Worm (Caenorhabditis elegans): ENCODE measurements around the gene F55C5.17.

F55C5.17 gene

ce11 chrV:12301985-12302591 is at the start of gene F55C5.17, which contains the start of gene frm-7:
Gene F55C5.17 (plus strand): TSS chrV:12302541.
Gene frm-7 (plus strand): TSS chrV:12302484.
- peak; percentile 31 for TF ChIP-seq crh-2 (tag; optimal IDR thresholded peaks at IDR 0.05)
- no peak for TF ChIP-seq lsy-2 (tag; optimal IDR thresholded peaks at IDR 0.05)
- no peak for TF ChIP-seq ama-1 (optimal IDR thresholded peaks at IDR 0.05)
- TF ChIP-seq zag-1 (tag; optimal IDR thresholded peaks at IDR 0.05) = no peak
- no peak for TF ChIP-seq nhr-6 (tag; optimal IDR thresholded peaks at IDR 0.05)
- peak; percentile 13 for TF ChIP-seq sma-3 (GFP tag; optimal IDR thresholded peaks at IDR 0.05)
- TF ChIP-seq fos-1 (tag; optimal IDR thresholded peaks at IDR 0.05) = peak; percentile 49

ce11 chrV:12255343-12255742 is 47.0 kb upstream of the F55C5.17 start, which contains the start of gene T04H1.12:
Gene T04H1.12 (plus strand): TSS chrV:12255643.
- TF ChIP-seq ZK546.5 (tag; optimal IDR thresholded peaks at IDR 0.05) (no peak), elt-3 (tag; optimal IDR thresholded peaks at IDR 0.05) (no peak), lin-11 (tag; optimal IDR thresholded peaks at IDR 0.05) (no peak), crh-2 (tag; optimal IDR thresholded peaks at IDR 0.05) (no peak), ztf-11 (tag; optimal IDR thresholded peaks at IDR 0.05) (no peak), ceh-16 (tag; optimal IDR thresholded peaks at IDR 0.05) (no peak), nhr-12 (tag; optimal IDR thresholded peaks at IDR 0.05) (no peak), ceh-82 (tag; optimal IDR thresholded peaks at IDR 0.05) (no peak), zag-1 (tag; optimal IDR thresholded peaks at IDR 0.05) (no peak), egl-27 (tag; optimal IDR thresholded peaks at IDR 0.05) (no peak)

ce11 chrV:12256398-12256797 is 45.9 kb upstream of the F55C5.17 start, which contains the start of gene ugt-55:
Gene ugt-55 (plus strand): TSS chrV:12256698.
- TF ChIP-seq lin-13 (GFP tag; optimal IDR thresholded peaks at IDR 0.05) = no peak
- TF ChIP-seq ztf-1 (GFP tag; conservative IDR thresholded peaks at IDR 0.05) = no peak
- no peak for TF ChIP-seq nhr-129 (tag; optimal IDR thresholded peaks at IDR 0.05)
- no peak for TF ChIP-seq Y55F3AM.14 (GFP tag; optimal IDR thresholded peaks at IDR 0.05)
- TF ChIP-seq lsy-2 (tag; optimal IDR thresholded peaks at IDR 0.05) = no peak
- TF ChIP-seq ceh-82 (tag; optimal IDR thresholded peaks at IDR 0.05) = no peak
- no peak for TF ChIP-seq peb-1 (tag; optimal IDR thresholded peaks at IDR 0.05)
- no peak for TF ChIP-seq nhr-23 (tag; optimal IDR thresholded peaks at IDR 0.05)
- TF ChIP-seq blmp-1 (tag; optimal IDR thresholded peaks at IDR 0.05; ENCODE audit: insufficient read depth) = no peak
- TF ChIP-seq nhr-10 (tag; optimal IDR thresholded peaks at IDR 0.05) = no peak
- TF ChIP-seq unc-62 (GFP tag; optimal IDR thresholded peaks at IDR 0.05) = no peak

- TF ChIP-seq sma-3 (GFP tag; optimal IDR thresholded peaks at IDR 0.05) = no peak
- no peak for TF ChIP-seq nhr-77 (tag; optimal IDR thresholded peaks at IDR 0.05)
- TF ChIP-seq ama-1 (optimal IDR thresholded peaks at IDR 0.05) = no peak
- TF ChIP-seq nhr-237 (tag; optimal IDR thresholded peaks at IDR 0.05) = no peak
Measured at ce11 chrV:12258922-12259321, 43.4 kb upstream of the F55C5.17 start, which contains the start of gene ugt-56. Gene ugt-56 (plus strand): TSS chrV:12258982.

- TF ChIP-seq nhr-12 (tag; optimal IDR thresholded peaks at IDR 0.05) = no peak
- no peak for TF ChIP-seq lsy-2 (tag; optimal IDR thresholded peaks at IDR 0.05)
- TF ChIP-seq C34F6.9 (tag; optimal IDR thresholded peaks at IDR 0.05) = peak; percentile 34
- no peak for TF ChIP-seq lin-39 (tag; optimal IDR thresholded peaks at IDR 0.05)
- no peak for TF ChIP-seq mdl-1 (tag; optimal IDR thresholded peaks at IDR 0.05)
- no peak for TF ChIP-seq ama-1 (optimal IDR thresholded peaks at IDR 0.05)
Measured at ce11 chrV:12261377-12261776, 41.0 kb upstream of the F55C5.17 start, which contains the start of gene tbb-6. Gene tbb-6 (plus strand): TSS chrV:12261531.

ce11 chrV:12263723-12264122 is 38.6 kb upstream of the F55C5.17 start, which contains the start of gene ssp-35:
Gene ssp-35 (minus strand): TSS chrV:12263823.
- no peak for TF ChIP-seq mdl-1 (tag; optimal IDR thresholded peaks at IDR 0.05)
- TF ChIP-seq ztf-1 (GFP tag; conservative IDR thresholded peaks at IDR 0.05) = no peak
- no peak for TF ChIP-seq lin-13 (GFP tag; optimal IDR thresholded peaks at IDR 0.05)
- no peak for TF ChIP-seq nhr-25 (tag; optimal IDR thresholded peaks at IDR 0.05)
- TF ChIP-seq nhr-12 (tag; optimal IDR thresholded peaks at IDR 0.05) = no peak
- TF ChIP-seq dmd-4 (tag; optimal IDR thresholded peaks at IDR 0.05) = no peak
- no peak for TF ChIP-seq Y55F3AM.14 (GFP tag; optimal IDR thresholded peaks at IDR 0.05)
- no peak for TF ChIP-seq ZK546.5 (tag; optimal IDR thresholded peaks at IDR 0.05)
- TF ChIP-seq lin-11 (tag; optimal IDR thresholded peaks at IDR 0.05) = no peak
- no peak for TF ChIP-seq C34F6.9 (tag; optimal IDR thresholded peaks at IDR 0.05)
- TF ChIP-seq gmeb-1 (tag; optimal IDR thresholded peaks at IDR 0.05) = no peak
- no peak for TF ChIP-seq ceh-16 (tag; optimal IDR thresholded peaks at IDR 0.05)

Measured in whole organism, L2 larva.